Worm (Caenorhabditis elegans) whole organism, early embryonic: Measurements from ENCODE around the gene F01G10.6.

Experiments
- B0310.2 ChIP-seq: sonication (generic microtip); optimal IDR thresholded peaks from 2 replicates; lab custom pipeline; 2016; ENCODE audit warnings: mild to moderate bottlenecking, missing genetic modification characterization, missing compliant biosample characterization
- F13C5.2 ChIP-seq: sonication (generic microtip); optimal IDR thresholded peaks from 2 replicates; lab custom pipeline; 2017; ENCODE audit warnings: mild to moderate bottlenecking, missing genetic modification characterization, inconsistent platforms, missing compliant biosample characterization
- aly-1 ChIP-seq: sonication (generic microtip); optimal IDR thresholded peaks from 2 replicates; lab custom pipeline; 2016; ENCODE audit warnings: missing genetic modification characterization, missing compliant biosample characterization
- ama-1 ChIP-seq: fragments of 150-350 bp; optimal IDR thresholded peaks from 2 replicates; lab custom pipeline; 2014
- ceh-13 ChIP-seq: fragments of 200-800 bp; sonication (Bioruptor generic); optimal IDR thresholded peaks from 2 replicates; lab custom pipeline; 2018; ENCODE audit warnings: mild to moderate bottlenecking, missing genetic modification characterization, missing compliant biosample characterization
- ceh-36 ChIP-seq: sonication (generic microtip); optimal IDR thresholded peaks from 2 replicates; lab custom pipeline; 2016; ENCODE audit warnings: missing genetic modification characterization, inconsistent platforms, missing compliant biosample characterization
- ets-7 ChIP-seq: sonication (generic microtip); optimal IDR thresholded peaks from 2 replicates; lab custom pipeline; 2016; ENCODE audit warnings: missing genotype, missing genetic modification characterization, missing compliant biosample characterization
- flt-1 ChIP-seq: fragments of 200-800 bp; sonication (Bioruptor generic); IDR thresholded peaks from 2 replicates; pipeline ENCODE4 v1.3.6; 2022; ENCODE audit warnings: missing genetic modification characterization, missing compliant biosample characterization
- hmbx-1 ChIP-seq: sonication (generic microtip); optimal IDR thresholded peaks from 2 replicates; lab custom pipeline; 2016; ENCODE audit warnings: mild to moderate bottlenecking, missing genetic modification characterization, missing compliant biosample characterization
- hmg-4 ChIP-seq: fragments of 200-800 bp; sonication (Bioruptor generic); optimal IDR thresholded peaks from 2 replicates; lab custom pipeline; 2018; ENCODE audit warnings: mild to moderate bottlenecking, missing genetic modification characterization, missing compliant biosample characterization
- hnd-1 ChIP-seq: sonication (generic microtip); optimal IDR thresholded peaks from 2 replicates; lab custom pipeline; 2016; ENCODE audit warnings: missing genetic modification characterization, missing compliant biosample characterization
- pes-1 ChIP-seq: fragments of 200-800 bp; sonication (Bioruptor generic); IDR thresholded peaks from 2 replicates; pipeline ENCODE4 v1.3.6; 2022; ENCODE audit warnings: missing genetic modification reagents, missing genetic modification characterization, missing compliant biosample characterization
- scrt-1 ChIP-seq: fragments of 200-800 bp; sonication (Bioruptor generic); IDR thresholded peaks from 2 replicates; pipeline ENCODE4 v1.3.6; 2022; ENCODE audit warnings: missing genetic modification characterization, missing compliant biosample characterization
- sea-1 ChIP-seq: fragments of 200-800 bp; sonication (Bioruptor generic); conservative IDR thresholded peaks from 2 replicates; pipeline ENCODE4 v1.3.6; 2022; ENCODE audit warnings: missing genetic modification characterization, missing compliant biosample characterization
- tbx-11 ChIP-seq: fragments of 200-800 bp; sonication (Bioruptor generic); IDR thresholded peaks from 2 replicates; pipeline ENCODE4 v1.3.6; 2022; ENCODE audit warnings: missing genetic modification characterization, missing compliant biosample characterization
- tbx-37 ChIP-seq: fragments of 200-800 bp; sonication (Bioruptor generic); conservative IDR thresholded peaks from 2 replicates; pipeline ENCODE4 v1.3.6; 2022; ENCODE audit warnings: missing genetic modification reagents, missing genetic modification characterization, missing compliant biosample characterization
- tra-4 ChIP-seq: sonication (generic microtip); optimal IDR thresholded peaks from 2 replicates; lab custom pipeline; 2017; ENCODE audit warnings: missing genetic modification characterization, missing compliant biosample characterization

The F01G10.6 gene

DNA sequence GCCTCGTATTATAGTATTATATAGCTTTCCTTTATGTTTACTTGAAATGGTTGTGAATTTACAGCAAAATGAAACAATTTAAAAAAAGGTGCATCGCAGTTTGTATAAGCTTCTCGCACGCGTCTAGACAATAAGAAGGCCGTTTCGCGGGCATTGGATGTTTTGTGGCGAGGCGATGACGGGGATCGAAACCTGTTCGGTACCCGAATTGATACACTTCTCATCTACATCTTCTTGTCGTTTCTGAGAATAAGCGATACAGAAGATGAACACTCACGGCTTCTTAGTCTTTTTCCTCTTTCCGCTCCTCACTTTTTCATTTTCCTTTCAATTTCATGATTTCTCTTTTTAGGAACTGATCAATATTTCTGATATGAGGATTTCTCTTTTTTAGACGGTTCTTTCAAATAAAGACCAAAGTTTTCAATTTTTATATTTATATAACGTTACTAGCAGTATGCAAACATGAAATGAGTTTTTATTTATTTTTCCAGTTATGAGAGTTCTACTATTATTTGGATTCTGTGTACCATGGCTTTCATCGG lies 18.3 kb upstream of the F01G10.6 start, which contains the start of gene F01G10.10:
Gene F01G10.10, plus strand, starts transcription at position 495 of the 545 bp plus-strand sequence.
- no peak for TF ChIP-seq ets-7 (tag; lab: Kevin White, UChicago)
- TF ChIP-seq sea-1, result no peak
- no peak for TF ChIP-seq ceh-36
- no peak for TF ChIP-seq aly-1
- TF ChIP-seq hmbx-1 (tag; lab: Kevin White, UChicago), result no peak
- no peak for TF ChIP-seq B0310.2
- TF ChIP-seq tra-4, result no peak
- no peak for TF ChIP-seq flt-1 (GFP tag; lab: Robert Waterston, UW)
- TF ChIP-seq tbx-37, result no peak
- no peak for TF ChIP-seq ceh-13
- no peak for TF ChIP-seq pes-1

DNA sequence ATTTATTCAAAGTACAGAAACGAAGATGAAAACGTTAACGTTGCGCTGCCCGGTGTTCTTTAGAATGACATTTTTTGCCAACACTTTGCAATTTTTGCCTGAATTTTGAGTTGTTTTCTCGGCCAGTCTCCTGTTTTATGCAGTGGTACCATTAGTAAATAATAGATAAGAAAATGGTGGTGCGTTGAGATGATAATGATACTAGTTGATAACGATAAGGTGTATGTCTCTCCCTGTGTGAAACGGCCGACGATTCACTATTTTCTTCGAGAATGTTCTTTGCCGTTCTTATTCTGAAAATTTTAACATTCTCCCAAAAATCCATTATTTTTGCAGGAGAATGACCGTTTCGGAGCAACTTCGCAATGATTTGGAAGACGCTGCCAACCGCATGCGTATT lies 15.8 kb upstream of the F01G10.6 start, which contains the start of gene tkt-1:
Gene tkt-1, plus strand, starts transcription at position 337 of the 400 bp plus-strand sequence.
- no peak for TF ChIP-seq ets-7 (tag; lab: Kevin White, UChicago)
- TF ChIP-seq F13C5.2, result no peak
- TF ChIP-seq ama-1, result no peak
- no peak for TF ChIP-seq pes-1

DNA sequence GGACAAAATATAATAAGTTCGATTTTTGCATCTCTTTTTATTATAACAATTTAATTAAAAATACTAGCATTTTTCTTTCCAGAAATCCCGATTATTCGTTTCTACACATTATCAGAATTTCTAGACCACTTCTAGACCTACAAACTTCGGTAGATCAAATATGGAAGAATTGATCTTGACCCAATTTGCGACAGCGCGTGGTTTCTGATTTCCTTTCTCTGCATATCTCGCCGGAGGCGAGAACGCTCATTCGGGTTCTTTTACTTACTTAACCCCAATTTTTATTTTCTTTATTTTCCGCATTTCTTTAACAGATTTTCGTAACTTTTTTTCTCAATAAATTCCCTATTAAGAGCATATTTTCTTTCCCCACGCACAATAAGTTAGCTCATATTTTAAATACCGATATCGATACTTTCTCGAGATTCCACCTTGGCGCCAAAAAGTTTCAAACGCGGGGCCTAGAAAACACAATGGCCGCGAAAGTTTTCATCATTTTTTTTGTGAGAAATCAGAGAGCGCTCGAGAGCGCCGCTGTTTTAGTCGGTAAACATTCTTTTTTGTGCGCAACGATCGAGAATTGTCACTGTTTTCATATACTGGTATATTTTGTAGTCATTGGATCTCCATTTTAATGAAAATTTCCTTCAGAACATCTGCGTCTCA lies 15.2 kb upstream of the F01G10.6 start:
- TF ChIP-seq tra-4 (no peak), ceh-13 (no peak), aly-1 (no peak), tbx-11 (GFP tag; lab: Robert Waterston, UW) (no peak), sea-1 (no peak), scrt-1 (no peak), ets-7 (tag; lab: Kevin White, UChicago) (no peak), F13C5.2 (no peak), ceh-36 (no peak), flt-1 (GFP tag; lab: Robert Waterston, UW) (no peak), pes-1 (no peak), B0310.2 (no peak), hnd-1 (tag; lab: Kevin White, UChicago) (no peak), ama-1 (no peak), hmg-4 (GFP tag; lab: Kevin White, UChicago) (no peak), hmbx-1 (tag; lab: Kevin White, UChicago) (no peak), tbx-37 (no peak)

DNA sequence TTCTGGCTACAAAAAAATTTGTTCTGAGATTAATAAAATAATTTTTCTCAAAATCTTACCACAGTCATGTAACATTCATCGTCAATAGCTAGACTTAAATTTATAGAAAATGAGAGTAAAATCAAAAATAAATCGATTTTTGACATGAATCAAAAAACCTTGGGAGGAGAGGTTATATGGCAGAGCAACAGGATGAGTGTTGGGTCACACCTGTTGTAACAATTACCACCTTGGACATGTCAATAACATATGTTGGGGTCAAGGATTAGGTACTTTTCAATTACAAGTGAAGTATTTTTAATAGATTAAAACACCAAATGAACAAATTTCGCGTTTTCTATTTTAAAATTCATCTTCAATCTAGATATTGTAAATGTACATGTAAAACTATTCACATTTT lies 14.2 kb upstream of the F01G10.6 start, which contains the start of gene lipl-7:
Gene lipl-7, minus strand, starts transcription at position 165 of the 400 bp plus-strand sequence.
- no peak for TF ChIP-seq F13C5.2
- TF ChIP-seq tbx-11 (GFP tag; lab: Robert Waterston, UW), result no peak
- TF ChIP-seq flt-1 (GFP tag; lab: Robert Waterston, UW), result no peak
- no peak for TF ChIP-seq ama-1
- no peak for TF ChIP-seq ets-7 (tag; lab: Kevin White, UChicago)
- no peak for TF ChIP-seq ceh-13
- no peak for TF ChIP-seq ceh-36
- TF ChIP-seq tra-4, result no peak

DNA sequence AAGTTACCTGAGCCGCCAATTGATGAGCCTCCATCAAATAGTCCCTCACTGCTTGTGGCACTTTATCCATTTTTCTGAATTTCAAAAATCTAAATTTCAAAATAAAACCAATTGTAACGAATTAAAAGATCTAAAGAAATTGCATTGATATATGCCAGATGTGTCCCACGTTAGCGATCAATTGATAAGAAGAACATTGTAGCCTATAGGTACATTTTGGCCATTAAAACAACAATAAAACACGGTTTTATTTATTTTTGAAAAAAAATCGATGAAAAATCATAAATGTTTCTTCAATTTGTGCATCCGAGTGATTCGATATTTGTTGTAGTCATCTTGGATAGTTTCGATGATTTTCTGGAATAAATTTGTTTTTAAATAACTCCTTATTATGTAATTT lies 11.6 kb upstream of the F01G10.6 start, which contains the start of gene ech-8:
Gene ech-8, minus strand, starts transcription at position 132 of the 400 bp plus-strand sequence.
- TF ChIP-seq sea-1, result no peak

DNA sequence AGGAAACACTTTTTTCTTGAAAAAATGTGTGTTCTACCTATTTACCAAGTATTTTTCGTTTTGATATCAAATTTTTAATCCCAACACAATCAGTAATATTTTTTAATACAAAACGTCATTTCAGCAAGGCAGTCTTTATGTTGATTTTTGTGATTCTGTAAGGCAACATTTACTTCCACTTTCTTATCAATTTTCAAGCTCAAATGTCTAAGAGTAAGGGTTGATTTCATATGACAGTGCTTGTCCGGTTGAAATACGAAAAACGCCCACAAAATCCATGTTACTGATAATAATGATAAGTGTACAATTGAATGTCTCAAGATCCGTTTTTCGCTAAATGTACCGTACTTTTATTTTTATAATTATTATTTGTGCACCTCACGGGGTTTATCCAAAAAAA lies 8.7 kb upstream of the F01G10.6 start:
- TF ChIP-seq hmbx-1 (tag; lab: Kevin White, UChicago) (no peak), aly-1 (no peak), flt-1 (GFP tag; lab: Robert Waterston, UW) (no peak)

DNA sequence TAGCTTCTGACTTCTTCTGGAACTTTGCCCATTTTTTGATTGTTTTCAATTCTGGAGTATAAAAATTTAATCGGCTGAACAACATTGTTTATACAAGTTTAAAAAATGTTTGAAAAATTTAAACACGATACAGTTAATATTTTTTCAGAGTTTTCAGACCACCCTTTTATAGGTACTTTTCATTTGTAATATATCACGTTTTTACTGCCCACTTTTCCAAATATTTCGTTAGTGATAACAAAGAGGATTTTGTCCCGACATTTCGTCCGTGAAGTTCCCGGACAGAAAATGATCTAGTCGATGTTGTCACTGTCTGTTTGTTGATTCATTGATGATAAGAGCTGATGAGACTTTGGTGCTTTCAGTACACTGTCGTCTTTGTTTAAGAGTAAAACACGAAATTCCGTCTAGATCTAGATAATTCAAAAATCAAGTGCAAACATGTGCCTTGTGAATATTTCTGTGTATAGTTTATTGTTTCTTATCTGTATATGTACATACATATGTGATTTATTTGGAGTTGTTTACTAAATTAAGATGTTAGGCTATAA lies 7.9 kb upstream of the F01G10.6 start, which contains the start of gene ech-9:
Gene ech-9, minus strand, starts transcription at position 51 of the 551 bp plus-strand sequence.
- no peak for TF ChIP-seq hnd-1 (tag; lab: Kevin White, UChicago)
- no peak for TF ChIP-seq flt-1 (GFP tag; lab: Robert Waterston, UW)
- no peak for TF ChIP-seq tbx-37
- TF ChIP-seq pes-1, result no peak
- no peak for TF ChIP-seq F13C5.2
- no peak for TF ChIP-seq hmg-4 (GFP tag; lab: Kevin White, UChicago)
- TF ChIP-seq scrt-1, result no peak
- TF ChIP-seq ceh-13, result no peak
- no peak for TF ChIP-seq aly-1
- TF ChIP-seq hmbx-1 (tag; lab: Kevin White, UChicago), result no peak
- TF ChIP-seq tra-4, result no peak
- no peak for TF ChIP-seq ets-7 (tag; lab: Kevin White, UChicago)

DNA sequence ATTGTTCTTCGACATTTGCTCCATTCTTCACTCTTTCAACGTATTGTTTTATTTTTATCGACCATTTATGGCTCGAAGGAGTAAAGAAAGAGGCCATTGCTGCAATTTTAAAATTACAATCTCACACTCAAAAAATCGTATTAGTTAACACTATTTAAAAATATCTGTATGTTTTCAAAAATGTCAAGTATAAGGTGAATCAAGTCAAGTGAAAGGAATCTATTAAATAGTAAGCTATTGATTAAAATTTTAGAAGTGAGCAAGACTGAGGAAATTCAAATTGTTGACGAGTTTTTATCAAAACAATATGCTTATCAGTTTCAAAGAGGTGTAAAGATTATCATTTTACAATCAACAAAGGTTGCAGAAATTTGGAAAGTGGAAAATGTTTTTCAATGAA lies 5.0 kb upstream of the F01G10.6 start, which contains the start of gene F01G10.4:
Gene F01G10.4, minus strand, starts transcription at position 101 of the 400 bp plus-strand sequence.
- TF ChIP-seq flt-1 (GFP tag; lab: Robert Waterston, UW) (no peak), tra-4 (no peak), F13C5.2 (no peak), pes-1 (no peak), ceh-36 (no peak), hmg-4 (GFP tag; lab: Kevin White, UChicago) (no peak), B0310.2 (no peak), ama-1 (no peak), hnd-1 (tag; lab: Kevin White, UChicago) (no peak), aly-1 (no peak), tbx-37 (no peak), hmbx-1 (tag; lab: Kevin White, UChicago) (no peak), tbx-11 (GFP tag; lab: Robert Waterston, UW) (no peak)

DNA sequence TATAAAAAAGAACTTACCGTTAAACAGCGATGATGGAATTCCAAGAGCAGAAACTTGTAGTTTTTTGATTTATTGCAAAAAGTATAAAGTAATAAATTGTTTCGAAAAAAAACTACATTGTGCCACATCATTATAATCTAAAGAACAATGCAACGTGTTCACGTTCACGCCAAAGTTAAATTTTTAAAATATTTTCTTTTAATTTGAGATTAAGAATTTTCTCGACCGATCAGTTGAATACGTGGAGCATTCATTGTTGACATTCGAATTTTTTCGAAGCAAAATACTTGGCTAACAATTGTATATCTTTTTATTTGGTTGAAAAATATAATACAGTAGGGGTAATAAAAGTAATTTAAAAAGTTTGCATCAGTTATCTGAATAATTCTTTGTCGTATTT lies 3.5 kb upstream of the F01G10.6 start, which contains the start of gene F01G10.5:
Gene F01G10.5, minus strand, starts transcription at position 101 of the 400 bp plus-strand sequence.
- TF ChIP-seq tra-4 (no peak), ceh-13 (no peak), hnd-1 (tag; lab: Kevin White, UChicago) (no peak), scrt-1 (no peak), tbx-11 (GFP tag; lab: Robert Waterston, UW) (no peak), F13C5.2 (no peak)
